Worm (Caenorhabditis elegans): ENCODE data around the gene clec-180.

ce11 chrIV:7620450-7620849 is 51.8 kb downstream of the clec-180 start:
- TF ChIP-seq sptf-1 (tag; optimal IDR thresholded peaks at IDR 0.05) (no peak), mab-5 (tag; optimal IDR thresholded peaks at IDR 0.05) (no peak), pha-4 (tag; optimal IDR thresholded peaks at IDR 0.05) (no peak), nhr-2 (tag; optimal IDR thresholded peaks at IDR 0.05) (no peak), ham-2 (GFP tag; optimal IDR thresholded peaks at IDR 0.05) (no peak), ztf-11 (tag; optimal IDR thresholded peaks at IDR 0.05) (no peak), unc-62 (GFP tag; optimal IDR thresholded peaks at IDR 0.05) (no peak), snpc-4 (tag; optimal IDR thresholded peaks at IDR 0.05) (no peak), flh-1 (GFP tag; optimal IDR thresholded peaks at IDR 0.05) (no peak), lsy-2 (tag; optimal IDR thresholded peaks at IDR 0.05) (no peak), nhr-237 (tag; optimal IDR thresholded peaks at IDR 0.05) (no peak), mls-2 (tag; optimal IDR thresholded peaks at IDR 0.05) (no peak)

Measured in whole organism, mixed stage, embryonic.